Fruit fly (Drosophila melanogaster): ENCODE data around the gene HP1e.

DNA sequence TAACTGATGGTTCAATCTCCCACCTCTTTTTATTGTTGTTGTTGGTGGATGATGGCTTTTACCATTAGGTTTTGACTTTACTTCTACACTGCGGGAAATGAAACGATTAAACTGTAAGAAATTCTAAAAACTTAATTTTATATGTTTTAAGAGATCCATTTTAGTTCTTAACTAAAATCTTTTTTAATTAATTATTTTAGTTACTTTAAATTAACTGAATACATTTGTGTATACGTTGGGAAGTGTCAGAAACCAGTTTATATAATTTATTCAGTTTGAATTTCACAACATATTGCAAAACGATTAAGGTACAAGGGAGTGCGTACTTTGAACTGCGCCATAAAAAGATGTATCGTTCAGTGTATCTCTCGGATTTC is 31.7 kb downstream of the HP1e start:
- TF ChIP-seq CG12768 (GFP tag; optimal IDR thresholded peaks at IDR 0.05) = no peak
- TF ChIP-seq Mnt (GFP tag; optimal IDR thresholded peaks at IDR 0.05) = no peak
- peak; percentile 82 for TF ChIP-seq kay (GFP tag; ENCODE audit: borderline replicate concordance)
- no peak for TF ChIP-seq cic (GFP tag; optimal IDR thresholded peaks at IDR 0.05)
- TF ChIP-seq Crg-1 (GFP tag; optimal IDR thresholded peaks at IDR 0.05) = no peak
- no peak for TF ChIP-seq toe (GFP tag; optimal IDR thresholded peaks at IDR 0.05)
- TF ChIP-seq CG33017 (tag; optimal IDR thresholded peaks at IDR 0.05) = peak; percentile 77
- no peak for TF ChIP-seq CG1620 (GFP tag; optimal IDR thresholded peaks at IDR 0.05)
